Worm (Caenorhabditis elegans) whole organism, L4 larva: ENCODE results near the gene srab-3.

ENCODE experiments used
- D1046.2 ChIP-seq: fragments of 200-800 bp; sonication (Bioruptor generic); IDR thresholded peaks from 2 replicates; pipeline ENCODE4 v1.3.6; 2022; ENCODE audit warnings: missing genetic modification characterization, missing compliant biosample characterization
- ZK337.2 ChIP-seq: fragments of 200-800 bp; sonication (Bioruptor generic); IDR thresholded peaks from 2 replicates; pipeline ENCODE4 v1.3.6; 2022; ENCODE audit warnings: missing genetic modification reagents, missing genetic modification characterization, missing compliant biosample characterization
- ceh-32 ChIP-seq: sonication (generic microtip); optimal IDR thresholded peaks from 2 replicates; lab custom pipeline; 2016; ENCODE audit warnings: mild to moderate bottlenecking, missing genetic modification characterization, missing compliant biosample characterization; ENCODE audit not compliant: poor library complexity
- ctbp-1 ChIP-seq: fragments of 200-800 bp; sonication (Bioruptor generic); IDR thresholded peaks from 2 replicates; pipeline ENCODE4 v1.3.6; 2022; ENCODE audit warnings: missing genetic modification reagents, missing genetic modification characterization, missing compliant biosample characterization
- egl-27 ChIP-seq: sonication (generic microtip); optimal IDR thresholded peaks from 3 replicates; lab custom pipeline; 2017; ENCODE audit warnings: missing biosample characterization, missing genetic modification reagents, missing genetic modification characterization
- egl-43 ChIP-seq: fragments of 200-800 bp; sonication (Bioruptor generic); IDR thresholded peaks from 2 replicates; pipeline ENCODE4 v1.3.6; 2022; ENCODE audit warnings: missing genetic modification reagents, missing genetic modification characterization, missing compliant biosample characterization
- gei-8 ChIP-seq: fragments of 200-800 bp; sonication (Bioruptor generic); optimal IDR thresholded peaks from 2 replicates; lab custom pipeline; 2018; ENCODE audit warnings: mild to moderate bottlenecking, missing genetic modification characterization, missing compliant biosample characterization
- lin-39 ChIP-seq: fragments of 150-350 bp; optimal IDR thresholded peaks from 2 replicates; lab custom pipeline; 2014; ENCODE audit warnings: missing biosample characterization, missing genetic modification reagents, missing genetic modification characterization
- lsy-2 ChIP-seq, 2 experiments: fragments of 150-350 bp in 1 of 2; sonication (generic microtip) in 1 of 2; optimal IDR thresholded peaks; 2 replicates each; lab custom pipeline; 2014 to 2017; ENCODE audit warnings: missing biosample characterization in 2 of 2, missing genetic modification characterization in 2 of 2
- nhr-237 ChIP-seq: sonication (generic microtip); optimal IDR thresholded peaks from 2 replicates; lab custom pipeline; 2017; ENCODE audit warnings: missing biosample characterization, missing genetic modification characterization
- pha-4 ChIP-seq, 2 experiments: fragments of 150-350 bp in 1 of 2; fragments of 200-800 bp in 1 of 2; sonication (Bioruptor generic) in 1 of 2; IDR thresholded peaks in 1 of 2; optimal IDR thresholded peaks in 1 of 2; 2 replicates each; pipeline versions ENCODE4 v1.3.6 to Lab custom; 2014 to 2022; ENCODE audit warnings: missing genetic modification characterization in 2 of 2, missing genetic modification reagents in 2 of 2, missing biosample characterization in 1 of 2, missing compliant biosample characterization in 1 of 2
- snpc-4 ChIP-seq: fragments of 150-350 bp; optimal IDR thresholded peaks from 2 replicates; lab custom pipeline; 2014; ENCODE audit warnings: missing biosample characterization, missing genetic modification characterization
- ztf-11 ChIP-seq: fragments of 150-350 bp; optimal IDR thresholded peaks from 2 replicates; lab custom pipeline; 2014; ENCODE audit warnings: missing biosample characterization, missing genetic modification characterization

- no peak for TF ChIP-seq egl-27 (tag; lab: Kevin White, UChicago)
- no peak for TF ChIP-seq gei-8 (GFP tag; lab: Kevin White, UChicago)
- TF ChIP-seq ctbp-1: no peak
- TF ChIP-seq ztf-11: no peak
- no peak for TF ChIP-seq snpc-4
- no peak for TF ChIP-seq nhr-237
- TF ChIP-seq pha-4 (GFP tag; IDR thresholded peaks at IDR 0.05; lab: Robert Waterston, UW): no peak
- TF ChIP-seq pha-4 (tag; optimal IDR thresholded peaks at IDR 0.05; lab: Kevin White, UChicago): no peak
- no peak for TF ChIP-seq lsy-2 (tag; optimal IDR thresholded peaks at IDR 0.05; lab: Kevin White, UChicago)
- no peak for TF ChIP-seq lin-39 (tag; lab: Kevin White, UChicago)
- TF ChIP-seq ZK337.2 (GFP tag; lab: Robert Waterston, UW): no peak
- TF ChIP-seq egl-43 (GFP tag; lab: Robert Waterston, UW): no peak
- TF ChIP-seq ceh-32 (tag; lab: Kevin White, UChicago): no peak
- TF ChIP-seq D1046.2: no peak
Observed at ce11 chrV:5144541-5144940, 36.8 kb upstream of the srab-3 start, which contains the start of gene F14F9.2.
